Worm (Caenorhabditis elegans): ENCODE results near the gene C28H8.8.
A peak's percentile ranks its signal among the peaks of the same experiment; 100 is the strongest.

Gene C28H8.8

DNA sequence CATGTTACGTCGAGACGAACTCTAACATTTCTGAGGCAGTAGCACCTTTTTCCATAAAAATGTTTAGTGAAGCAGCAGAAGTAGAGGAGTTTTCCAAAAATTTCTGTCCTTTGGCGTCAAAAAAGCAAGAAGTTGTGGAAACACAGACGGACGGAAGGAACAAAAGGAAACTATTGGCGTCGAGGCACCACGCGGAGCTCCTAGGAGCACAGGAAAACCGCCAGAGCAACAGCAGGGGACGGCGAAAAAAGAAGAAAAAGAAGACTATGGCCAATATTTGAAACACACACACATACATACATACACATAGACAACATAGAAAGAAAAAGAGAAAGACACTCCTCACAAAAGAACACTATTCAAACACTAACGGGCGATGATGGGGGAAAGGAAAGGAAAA lies 45.7 kb downstream of the C28H8.8 start:
- no peak for TF ChIP-seq ceh-14 (tag; optimal IDR thresholded peaks at IDR 0.05)
- TF ChIP-seq ceh-45 (GFP tag; IDR thresholded peaks at IDR 0.05), result 0 out of 2 replicates have a peak, but pooled peaks have one; percentile 39
- TF ChIP-seq gmeb-2 (tag; optimal IDR thresholded peaks at IDR 0.05), result no peak
- no peak for TF ChIP-seq dmd-4 (tag; optimal IDR thresholded peaks at IDR 0.05; ENCODE audit: borderline replicate concordance)
- TF ChIP-seq ceh-19 (GFP tag; optimal IDR thresholded peaks at IDR 0.05), result no peak
- no peak for TF ChIP-seq fkh-10 (GFP tag; optimal IDR thresholded peaks at IDR 0.05)
- no peak for TF ChIP-seq ceh-6 (GFP tag; optimal IDR thresholded peaks at IDR 0.05)
- no peak for TF ChIP-seq ceh-24 (tag; optimal IDR thresholded peaks at IDR 0.05)
- TF ChIP-seq unc-3 (GFP tag; conservative IDR thresholded peaks at IDR 0.05), result no peak
- no peak for TF ChIP-seq unc-3 (tag; optimal IDR thresholded peaks at IDR 0.05)
- TF ChIP-seq ceh-9 (tag; optimal IDR thresholded peaks at IDR 0.05), result no peak
- peak; percentile 27 for TF ChIP-seq ceh-31 (tag; optimal IDR thresholded peaks at IDR 0.05)
- peak; percentile 53 for TF ChIP-seq ets-4 (tag; optimal IDR thresholded peaks at IDR 0.05)
- TF ChIP-seq K02D7.2 (tag; optimal IDR thresholded peaks at IDR 0.05), result no peak
- TF ChIP-seq zip-5 (tag; optimal IDR thresholded peaks at IDR 0.05), result no peak
- TF ChIP-seq ama-1 (optimal IDR thresholded peaks at IDR 0.05), result no peak
- TF ChIP-seq eyg-1 (tag; optimal IDR thresholded peaks at IDR 0.05), result no peak
- no peak for TF ChIP-seq lin-11 (tag; optimal IDR thresholded peaks at IDR 0.05)
- TF ChIP-seq hlh-13 (GFP tag; optimal IDR thresholded peaks at IDR 0.05), result no peak
- TF ChIP-seq unc-55 (GFP tag; optimal IDR thresholded peaks at IDR 0.05), result no peak
- no peak for TF ChIP-seq che-1 (tag; optimal IDR thresholded peaks at IDR 0.05)
- no peak for TF ChIP-seq pros-1 (tag; optimal IDR thresholded peaks at IDR 0.05)
- TF ChIP-seq ceh-48 (tag; optimal IDR thresholded peaks at IDR 0.05), result no peak

DNA sequence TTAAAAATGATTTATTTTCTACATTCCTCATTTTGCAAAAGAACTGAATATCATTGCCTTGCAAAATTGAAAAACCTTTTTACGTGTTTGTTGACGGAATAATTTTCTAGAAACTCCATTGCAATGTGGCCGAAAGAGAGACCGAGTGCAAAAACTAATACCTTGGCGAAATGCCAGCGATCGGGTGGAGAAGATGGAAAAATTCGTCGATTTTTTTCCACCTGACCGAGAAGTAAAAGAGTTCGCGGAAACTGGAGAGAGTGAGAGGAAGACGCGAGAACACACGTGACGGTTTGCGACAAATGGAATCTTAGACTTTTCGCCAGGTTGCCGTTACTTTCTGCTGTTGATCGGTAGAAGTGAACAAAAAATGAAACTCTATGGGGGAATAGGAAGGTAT lies 46.9 kb downstream of the C28H8.8 start:
- peak; percentile 51 for TF ChIP-seq hlh-30 (tag; optimal IDR thresholded peaks at IDR 0.05; ENCODE audit: insufficient read depth)
- no peak for TF ChIP-seq nfya-1 (tag; optimal IDR thresholded peaks at IDR 0.05)

ce11 chrIII:5840815-5841573 lies 47.6 kb downstream of the C28H8.8 start:
- TF ChIP-seq ceh-6 (GFP tag; optimal IDR thresholded peaks at IDR 0.05), result no peak
- TF ChIP-seq lim-6 (tag; optimal IDR thresholded peaks at IDR 0.05), result no peak
- no peak for TF ChIP-seq syd-9 (tag; optimal IDR thresholded peaks at IDR 0.05)
- TF ChIP-seq T23F11.4 (GFP tag; optimal IDR thresholded peaks at IDR 0.05), result no peak
- no peak for TF ChIP-seq mec-3 (tag; optimal IDR thresholded peaks at IDR 0.05; ENCODE audit: borderline replicate concordance)
- TF ChIP-seq unc-86 (tag; optimal IDR thresholded peaks at IDR 0.05), result no peak
- no peak for TF ChIP-seq ets-4 (tag; optimal IDR thresholded peaks at IDR 0.05)
- no peak for TF ChIP-seq lin-11 (tag; optimal IDR thresholded peaks at IDR 0.05)
- TF ChIP-seq elt-4 (tag; optimal IDR thresholded peaks at IDR 0.05), result no peak
- TF ChIP-seq ceh-31 (tag; optimal IDR thresholded peaks at IDR 0.05), result no peak
- TF ChIP-seq ceh-2 (tag; optimal IDR thresholded peaks at IDR 0.05), result no peak
- no peak for TF ChIP-seq C38D4.7 (GFP tag; optimal IDR thresholded peaks at IDR 0.05)
- no peak for TF ChIP-seq rnt-1 (tag; optimal IDR thresholded peaks at IDR 0.05)
- TF ChIP-seq ahr-1 (tag; optimal IDR thresholded peaks at IDR 0.05), result no peak
- no peak for TF ChIP-seq hlh-13 (GFP tag; optimal IDR thresholded peaks at IDR 0.05)
- TF ChIP-seq ztf-16 (tag; optimal IDR thresholded peaks at IDR 0.05), result no peak
- no peak for TF ChIP-seq nhr-11 (tag; optimal IDR thresholded peaks at IDR 0.05)
- no peak for TF ChIP-seq pqm-1 (tag; optimal IDR thresholded peaks at IDR 0.05)
- no peak for TF ChIP-seq unc-42 (tag; optimal IDR thresholded peaks at IDR 0.05)
